Fruit fly (Drosophila melanogaster) whole organism, wandering third instar larva: ENCODE results near the gene Miga.

Experiments
- CrebA ChIP-seq: fragments of 200-800 bp; sonication (Bioruptor generic); optimal IDR thresholded peaks from 2 replicates; lab custom pipeline; 2016; ENCODE audit warnings: missing biosample characterization, mild to moderate bottlenecking, missing genetic modification characterization, borderline replicate concordance
- Hnf4 ChIP-seq: fragments of 200-800 bp; sonication (Bioruptor generic); optimal IDR thresholded peaks from 2 replicates; lab custom pipeline; 2016; ENCODE audit warnings: missing biosample characterization, mild to moderate bottlenecking, missing genetic modification characterization
- Hr78 ChIP-seq: fragments of >200 bp; optimal IDR thresholded peaks from 2 replicates; lab custom pipeline; 2017; ENCODE audit warnings: missing biosample characterization, missing genetic modification characterization
- br ChIP-seq: fragments of 200-800 bp; sonication (Bioruptor generic); optimal IDR thresholded peaks from 2 replicates; lab custom pipeline; 2016; ENCODE audit warnings: missing biosample characterization, missing genetic modification characterization
- foxo ChIP-seq, 2 experiments: fragments of 200-800 bp; sonication (Bioruptor generic); optimal IDR thresholded peaks; 2 replicates in 1 of 2; 3 replicates in 1 of 2; lab custom pipeline; 2016 to 2017; ENCODE audit warnings: missing biosample characterization in 2 of 2, missing genetic modification characterization in 2 of 2
- jim ChIP-seq: fragments of 175-275, 200-325 bp; sonication (Bioruptor generic); optimal IDR thresholded peaks from 2 replicates; lab custom pipeline; 2016; ENCODE audit warnings: missing biosample characterization, mild to moderate bottlenecking, missing genetic modification characterization
- psq ChIP-seq: fragments of 200-800 bp; sonication (Bioruptor generic); optimal IDR thresholded peaks from 3 replicates; lab custom pipeline; 2017; ENCODE audit warnings: missing biosample characterization, mild to moderate bottlenecking, missing genetic modification characterization, moderate library complexity

- TF ChIP-seq foxo (GFP tag; optimal IDR thresholded peaks at IDR 0.05; lab: Kevin White, UChicago) = no peak
- TF ChIP-seq psq (GFP tag; lab: Kevin White, UChicago) = no peak
- no peak for TF ChIP-seq Hnf4 (GFP tag; lab: Kevin White, UChicago)
- TF ChIP-seq br (GFP tag; lab: Kevin White, UChicago) = no peak
- no peak for TF ChIP-seq CrebA (GFP tag; lab: Kevin White, UChicago)
- TF ChIP-seq jim = no peak
- no peak for TF ChIP-seq Hr78 (GFP tag; lab: Kevin White, UChicago)
These were observed 25.1 kb downstream of the Miga start for dm6 chrX:8412197-8413160.
